Worm (Caenorhabditis elegans) whole organism, mixed stage, embryonic: ENCODE measurements around the gene ZK1098.2.

ENCODE experiments used
- M03D4.4 ChIP-seq: sonication (generic microtip); optimal IDR thresholded peaks from 2 replicates; lab custom pipeline; 2017; ENCODE audit warnings: mild to moderate bottlenecking, missing genetic modification characterization, missing compliant biosample characterization
- drap-1 ChIP-seq: fragments of 200-800 bp; sonication (Bioruptor generic); optimal IDR thresholded peaks from 3 replicates; lab custom pipeline; 2018; ENCODE audit warnings: mild to moderate bottlenecking, missing genetic modification characterization, missing compliant biosample characterization
- lin-13 ChIP-seq: fragments of 150-350 bp; optimal IDR thresholded peaks from 2 replicates; lab custom pipeline; 2014; ENCODE audit warnings: missing biosample characterization, missing genetic modification characterization
- lsy-2 ChIP-seq: fragments of 150-350 bp; optimal IDR thresholded peaks from 2 replicates; lab custom pipeline; 2014; ENCODE audit warnings: missing biosample characterization, missing genetic modification characterization
- snpc-4 ChIP-seq: fragments of 150-350 bp; optimal IDR thresholded peaks from 2 replicates; lab custom pipeline; 2014; ENCODE audit warnings: missing biosample characterization, missing genetic modification characterization
- unc-39 ChIP-seq: fragments of 150-350 bp; optimal IDR thresholded peaks from 2 replicates; lab custom pipeline; 2014; ENCODE audit warnings: missing biosample characterization, missing genetic modification characterization
- unc-62 ChIP-seq: fragments of 150-350 bp; optimal IDR thresholded peaks from 2 replicates; lab custom pipeline; 2014; ENCODE audit warnings: missing biosample characterization, missing genetic modification reagents, missing genetic modification characterization

- TF ChIP-seq M03D4.4 (tag; lab: Kevin White, UChicago): no peak
- TF ChIP-seq unc-62 (GFP tag; lab: Kevin White, UChicago): no peak
- peak; percentile 75 for TF ChIP-seq lsy-2 (tag; lab: Kevin White, UChicago)
- no peak for TF ChIP-seq drap-1 (GFP tag; lab: Kevin White, UChicago)
- no peak for TF ChIP-seq snpc-4 (tag; lab: Kevin White, UChicago)
- no peak for TF ChIP-seq lin-13 (tag; lab: Kevin White, UChicago)
- no peak for TF ChIP-seq unc-39
Measured at ce11 chrIII:9542816-9543215, 13.9 kb downstream of the ZK1098.2 start, which contains the start of gene eif-2Balpha.
